Worm (Caenorhabditis elegans) whole organism, young adult: ENCODE results near the gene col-96.

ENCODE experiments used
- F37B4.10 ChIP-seq: fragments of 200-800 bp; sonication (Bioruptor generic); IDR thresholded peaks from 2 replicates; pipeline ENCODE4 v1.3.6; 2022; ENCODE audit warnings: missing genetic modification characterization, missing compliant biosample characterization
- F57C9.4 ChIP-seq: sonication (generic microtip); optimal IDR thresholded peaks from 2 replicates; lab custom pipeline; 2017; ENCODE audit warnings: mild to moderate bottlenecking, missing genetic modification characterization, missing compliant biosample characterization
- T26A5.8 ChIP-seq: sonication (generic microtip); optimal IDR thresholded peaks from 2 replicates; lab custom pipeline; 2016; ENCODE audit warnings: missing genetic modification characterization, missing compliant biosample characterization
- hsf-1 ChIP-seq: fragments of 200-800 bp; sonication (Bioruptor generic); IDR thresholded peaks from 2 replicates; pipeline ENCODE4 v1.3.6; 2022; ENCODE audit warnings: missing genetic modification reagents, missing genetic modification characterization, missing compliant biosample characterization
- tlf-1 ChIP-seq: fragments of 200-800 bp; sonication (Bioruptor generic); optimal IDR thresholded peaks from 2 replicates; lab custom pipeline; 2018; ENCODE audit warnings: mild to moderate bottlenecking, missing genetic modification characterization, missing compliant biosample characterization

ce11 chrIII:11669008-11669407 is 37.6 kb downstream of the col-96 start:
- no peak for TF ChIP-seq hsf-1 (GFP tag; lab: Robert Waterston, UW)
- TF ChIP-seq F57C9.4 (tag; lab: Kevin White, UChicago): no peak
- no peak for TF ChIP-seq T26A5.8
- TF ChIP-seq tlf-1 (GFP tag; lab: Kevin White, UChicago): no peak
- no peak for TF ChIP-seq F37B4.10 (GFP tag; lab: Robert Waterston, UW)
